Worm (Caenorhabditis elegans) whole organism, L4 larva: Measurements from ENCODE around the gene memo-1.

Experiments
- D1046.2 ChIP-seq: fragments of 200-800 bp; sonication (Bioruptor generic); IDR thresholded peaks from 2 replicates; pipeline ENCODE4 v1.3.6; 2022; ENCODE audit warnings: missing genetic modification characterization, missing compliant biosample characterization
- F10B5.3 ChIP-seq: sonication (generic microtip); optimal IDR thresholded peaks from 2 replicates; lab custom pipeline; 2016; ENCODE audit warnings: mild to moderate bottlenecking, missing genetic modification characterization, missing compliant biosample characterization
- F26F4.8 ChIP-seq: fragments of 200-800 bp; sonication (Bioruptor generic); conservative IDR thresholded peaks from 2 replicates; pipeline ENCODE4 v1.3.6; 2022; ENCODE audit warnings: missing genetic modification characterization, missing compliant biosample characterization
- F44E2.7 ChIP-seq: fragments of 200-800 bp; sonication (Bioruptor generic); IDR thresholded peaks from 2 replicates; pipeline ENCODE4 v2.1.2; 2022; ENCODE audit warnings: missing genetic modification characterization, missing compliant biosample characterization
- R02D3.7 ChIP-seq: fragments of 150-350 bp; sonication (generic microtip); optimal IDR thresholded peaks from 3 replicates; lab custom pipeline; 2014; ENCODE audit warnings: missing biosample characterization, missing genetic modification characterization
- T26A8.4 ChIP-seq: fragments of 200-800 bp; sonication (Bioruptor generic); IDR thresholded peaks from 2 replicates; pipeline ENCODE4 v1.3.6; 2022; ENCODE audit warnings: missing genetic modification characterization, missing compliant biosample characterization
- Y48G9A.11 ChIP-seq: fragments of 200-800 bp; sonication (Bioruptor generic); IDR thresholded peaks from 2 replicates; pipeline ENCODE4 v1.3.6; 2022; ENCODE audit warnings: missing genetic modification reagents, missing genetic modification characterization, missing compliant biosample characterization
- Y75B8A.6 ChIP-seq: fragments of 200-800 bp; sonication (Bioruptor generic); IDR thresholded peaks from 2 replicates; pipeline ENCODE4 v1.3.6; 2022; ENCODE audit warnings: missing genetic modification reagents, missing genetic modification characterization, missing compliant biosample characterization
- ZK337.2 ChIP-seq: fragments of 200-800 bp; sonication (Bioruptor generic); IDR thresholded peaks from 2 replicates; pipeline ENCODE4 v1.3.6; 2022; ENCODE audit warnings: missing genetic modification reagents, missing genetic modification characterization, missing compliant biosample characterization
- ZK546.5 ChIP-seq, 2 experiments: sonication (generic microtip); optimal IDR thresholded peaks; 2 replicates each; lab custom pipeline; 2017; ENCODE audit warnings: missing biosample characterization in 2 of 2, missing genetic modification characterization in 2 of 2
- aha-1 ChIP-seq: fragments of 150-350 bp; peaks from one replicate; lab custom pipeline; 2014; ENCODE audit warnings: missing biosample characterization, missing genetic modification characterization
- ama-1 ChIP-seq: fragments of 150-350 bp; optimal IDR thresholded peaks from 2 replicates; lab custom pipeline; 2014; ENCODE audit warnings: inconsistent platforms, mixed read lengths
- attf-4 ChIP-seq: sonication (generic microtip); optimal IDR thresholded peaks from 3 replicates; lab custom pipeline; 2017; ENCODE audit warnings: missing biosample characterization, missing genetic modification characterization
- ceh-82 ChIP-seq: sonication (generic microtip); optimal IDR thresholded peaks from 2 replicates; lab custom pipeline; 2017; ENCODE audit warnings: missing biosample characterization, missing genetic modification characterization
- ces-1 ChIP-seq: fragments of 150-350 bp; sonication (generic microtip); optimal IDR thresholded peaks from 4 replicates; lab custom pipeline; 2014; ENCODE audit warnings: missing biosample characterization, missing genetic modification reagents, missing genetic modification characterization
- cey-2 ChIP-seq: sonication (generic microtip); optimal IDR thresholded peaks from 3 replicates; lab custom pipeline; 2017; ENCODE audit warnings: missing genetic modification characterization, mild to moderate bottlenecking, missing compliant biosample characterization, antibody characterized with exemption, borderline replicate concordance; ENCODE audit not compliant: insufficient read depth
- daf-19 ChIP-seq: fragments of 200-800 bp; sonication (Bioruptor generic); conservative IDR thresholded peaks from 2 replicates; pipeline ENCODE4 v1.3.6; 2022; ENCODE audit warnings: missing genetic modification characterization, missing compliant biosample characterization
- dmd-6 ChIP-seq: fragments of 200-800 bp; sonication (Bioruptor generic); IDR thresholded peaks from 2 replicates; pipeline ENCODE4 v1.3.6; 2022; ENCODE audit warnings: missing genetic modification reagents, missing genetic modification characterization, missing compliant biosample characterization
- dmd-8 ChIP-seq: fragments of 200-800 bp; sonication (Bioruptor generic); IDR thresholded peaks from 2 replicates; pipeline ENCODE4 v1.3.6; 2022; ENCODE audit warnings: missing genetic modification characterization, missing compliant biosample characterization
- dmd-9 ChIP-seq: fragments of 200-800 bp; sonication (Bioruptor generic); IDR thresholded peaks from 2 replicates; pipeline ENCODE4 v1.3.6; 2022; ENCODE audit warnings: missing genetic modification reagents, missing genetic modification characterization, missing compliant biosample characterization
- dpl-1 ChIP-seq: fragments of 150-350 bp; optimal IDR thresholded peaks from 2 replicates; lab custom pipeline; 2014; ENCODE audit warnings: missing biosample characterization, missing genetic modification reagents, missing genetic modification characterization
- dve-1 ChIP-seq: sonication (generic microtip); optimal IDR thresholded peaks from 2 replicates; lab custom pipeline; 2017; ENCODE audit warnings: antibody characterized with exemption, mild to moderate bottlenecking, missing genetic modification characterization, missing compliant biosample characterization; ENCODE audit not compliant: insufficient read depth
- fos-1 ChIP-seq: fragments of 150-350 bp; optimal IDR thresholded peaks from 2 replicates; lab custom pipeline; 2014; ENCODE audit warnings: missing biosample characterization, missing genetic modification characterization
- hlh-11 ChIP-seq: fragments of 200-800 bp; sonication (Bioruptor generic); optimal IDR thresholded peaks from 2 replicates; lab custom pipeline; 2018; ENCODE audit warnings: mild to moderate bottlenecking, missing genetic modification characterization, missing compliant biosample characterization
- jun-1 ChIP-seq: fragments of 150-350 bp; optimal IDR thresholded peaks from 2 replicates; lab custom pipeline; 2014; ENCODE audit warnings: missing biosample characterization, missing genetic modification reagents, missing genetic modification characterization
- lim-7 ChIP-seq: fragments of 200-800 bp; sonication (Bioruptor generic); IDR thresholded peaks from 2 replicates; pipeline ENCODE4 v1.3.6; 2022; ENCODE audit warnings: missing genetic modification characterization, missing compliant biosample characterization
- lin-1 ChIP-seq: fragments of 200-800 bp; sonication (Bioruptor generic); IDR thresholded peaks from 2 replicates; pipeline ENCODE4 v1.3.6; 2022; ENCODE audit warnings: missing genetic modification reagents, missing genetic modification characterization, missing compliant biosample characterization
- lin-13 ChIP-seq: fragments of 150-350 bp; optimal IDR thresholded peaks from 2 replicates; lab custom pipeline; 2014; ENCODE audit warnings: missing biosample characterization, missing genetic modification reagents, missing genetic modification characterization
- lin-29 ChIP-seq: fragments of 200-800 bp; sonication (Bioruptor generic); IDR thresholded peaks from 2 replicates; pipeline ENCODE4 v1.3.6; 2022; ENCODE audit warnings: missing genetic modification reagents, missing genetic modification characterization, missing compliant biosample characterization
- lin-38 ChIP-seq: fragments of 200-800 bp; sonication (Bioruptor generic); IDR thresholded peaks from 2 replicates; pipeline ENCODE4 v1.3.6; 2022; ENCODE audit warnings: missing genetic modification reagents, missing genetic modification characterization, missing compliant biosample characterization
- lin-39 ChIP-seq: fragments of 150-350 bp; optimal IDR thresholded peaks from 2 replicates; lab custom pipeline; 2014; ENCODE audit warnings: missing biosample characterization, missing genetic modification reagents, missing genetic modification characterization
- lir-3 ChIP-seq: sonication (generic microtip); optimal IDR thresholded peaks from 2 replicates; lab custom pipeline; 2016; ENCODE audit warnings: mild to moderate bottlenecking, missing genetic modification characterization, missing compliant biosample characterization
- madf-9 ChIP-seq: fragments of 200-800 bp; sonication (Bioruptor generic); conservative IDR thresholded peaks from 2 replicates; pipeline ENCODE4 v1.3.6; 2022; ENCODE audit warnings: missing genetic modification reagents, missing genetic modification characterization, missing compliant biosample characterization
- nhr-102 ChIP-seq: sonication (generic microtip); optimal IDR thresholded peaks from 2 replicates; lab custom pipeline; 2016; ENCODE audit warnings: mild to moderate bottlenecking, missing genetic modification characterization, moderate library complexity, missing compliant biosample characterization
- nhr-111 ChIP-seq: fragments of 200-800 bp; sonication (Bioruptor generic); optimal IDR thresholded peaks from 2 replicates; lab custom pipeline; 2018; ENCODE audit warnings: mild to moderate bottlenecking, missing genetic modification characterization, missing compliant biosample characterization
- nhr-25 ChIP-seq: sonication (generic microtip); optimal IDR thresholded peaks from 2 replicates; lab custom pipeline; 2017; ENCODE audit warnings: missing genetic modification characterization, mild to moderate bottlenecking, missing compliant biosample characterization, antibody characterized with exemption, moderate library complexity, borderline replicate concordance; ENCODE audit not compliant: insufficient read depth
- nhr-28 ChIP-seq: fragments of 150-350 bp; optimal IDR thresholded peaks from 2 replicates; lab custom pipeline; 2014; ENCODE audit warnings: missing biosample characterization, missing genetic modification characterization
- nhr-41 ChIP-seq: fragments of 200-800 bp; sonication (Bioruptor generic); IDR thresholded peaks from 2 replicates; pipeline ENCODE4 v1.3.6; 2022; ENCODE audit warnings: missing genetic modification reagents, missing genetic modification characterization, missing compliant biosample characterization
- nhr-42 ChIP-seq: fragments of 200-800 bp; sonication (Bioruptor generic); IDR thresholded peaks from 2 replicates; pipeline ENCODE4 v1.3.6; 2022; ENCODE audit warnings: missing genetic modification characterization, missing compliant biosample characterization
- nhr-6 ChIP-seq: fragments of 150-350 bp; optimal IDR thresholded peaks from 2 replicates; lab custom pipeline; 2014; ENCODE audit warnings: missing biosample characterization, missing genetic modification characterization
- nhr-76 ChIP-seq: fragments of 150-350 bp; optimal IDR thresholded peaks from 2 replicates; lab custom pipeline; 2014; ENCODE audit warnings: missing biosample characterization, missing genetic modification characterization
- pha-4 ChIP-seq, 2 experiments: fragments of 150-350 bp in 1 of 2; fragments of 200-800 bp in 1 of 2; sonication (Bioruptor generic) in 1 of 2; IDR thresholded peaks in 1 of 2; optimal IDR thresholded peaks in 1 of 2; 2 replicates each; pipeline versions ENCODE4 v1.3.6 to Lab custom; 2014 to 2022; ENCODE audit warnings: missing genetic modification characterization in 2 of 2, missing genetic modification reagents in 2 of 2, missing biosample characterization in 1 of 2, missing compliant biosample characterization in 1 of 2
- pqm-1 ChIP-seq: sonication (generic microtip); optimal IDR thresholded peaks from 2 replicates; lab custom pipeline; 2017; ENCODE audit warnings: missing biosample characterization, missing genetic modification characterization
- set-16 ChIP-seq: fragments of 200-800 bp; sonication (Bioruptor generic); IDR thresholded peaks from 2 replicates; pipeline ENCODE4 v1.3.6; 2022; ENCODE audit warnings: missing genetic modification reagents, missing genetic modification characterization, missing compliant biosample characterization
- spr-1 ChIP-seq: sonication (generic microtip); optimal IDR thresholded peaks from 2 replicates; lab custom pipeline; 2016; ENCODE audit warnings: mild to moderate bottlenecking, missing genetic modification characterization, missing compliant biosample characterization
- tag-97 ChIP-seq: fragments of 200-800 bp; sonication (Bioruptor generic); IDR thresholded peaks from 2 replicates; pipeline ENCODE4 v1.3.6; 2022; ENCODE audit warnings: missing genetic modification characterization, missing compliant biosample characterization
- tra-1 ChIP-seq: fragments of 200-800 bp; sonication (Bioruptor generic); IDR thresholded peaks from 2 replicates; pipeline ENCODE4 v1.3.6; 2022; ENCODE audit warnings: missing genetic modification reagents, missing genetic modification characterization, missing compliant biosample characterization
- vab-7 ChIP-seq: fragments of 200-800 bp; sonication (Bioruptor generic); IDR thresholded peaks from 2 replicates; pipeline ENCODE4 v1.3.6; 2022; ENCODE audit warnings: missing genetic modification reagents, missing genetic modification characterization, missing compliant biosample characterization
- zag-1 ChIP-seq: fragments of 150-350 bp; optimal IDR thresholded peaks from 2 replicates; lab custom pipeline; 2014; ENCODE audit warnings: missing biosample characterization, missing genetic modification characterization
- zfp-2 ChIP-seq: sonication (generic microtip); optimal IDR thresholded peaks from 2 replicates; lab custom pipeline; 2016; ENCODE audit warnings: mild to moderate bottlenecking, missing genetic modification characterization, missing compliant biosample characterization
- zfp-3 ChIP-seq: fragments of 200-800 bp; sonication (Bioruptor generic); conservative IDR thresholded peaks from 2 replicates; pipeline ENCODE4 v1.3.6; 2022; ENCODE audit warnings: missing genetic modification reagents, missing genetic modification characterization, missing compliant biosample characterization
- ztf-7 ChIP-seq: fragments of 150-350 bp; optimal IDR thresholded peaks from 2 replicates; lab custom pipeline; 2014; ENCODE audit warnings: missing biosample characterization, missing genetic modification characterization

The memo-1 gene

ce11 chrV:7820270-7820669 lies 26.7 kb downstream of the memo-1 start, which contains the start of gene lbp-4 (continued):
- no peak for TF ChIP-seq nhr-111
- TF ChIP-seq F26F4.8 (GFP tag; lab: Robert Waterston, UW), result no peak
- no peak for TF ChIP-seq vab-7 (GFP tag; lab: Robert Waterston, UW)
- TF ChIP-seq zfp-2 (tag; lab: Kevin White, UChicago), result no peak
- peak; percentile 41; the same call in 1 of the 2 replicates for TF ChIP-seq dmd-6 (GFP tag; lab: Robert Waterston, UW)
- no peak for TF ChIP-seq nhr-6 (tag; lab: Kevin White, UChicago)
- no peak for TF ChIP-seq lim-7 (GFP tag; lab: Robert Waterston, UW)
- TF ChIP-seq ZK546.5 (tag; optimal IDR thresholded peaks at IDR 0.05; lab: Kevin White, UChicago), result no peak
- TF ChIP-seq lin-13, result no peak
- TF ChIP-seq dpl-1 (GFP tag; lab: Kevin White, UChicago), result peak; percentile 23
- TF ChIP-seq cey-2 (tag; lab: Kevin White, UChicago), result no peak
- peak; percentile 17 for TF ChIP-seq aha-1 (tag; lab: Kevin White, UChicago)
- TF ChIP-seq fos-1 (tag; lab: Kevin White, UChicago), result no peak
- no peak for TF ChIP-seq jun-1
- TF ChIP-seq dmd-9 (GFP tag; lab: Robert Waterston, UW), result no peak
- TF ChIP-seq Y48G9A.11 (GFP tag; lab: Robert Waterston, UW), result no peak
- no peak for TF ChIP-seq lin-29
- TF ChIP-seq zfp-3 (GFP tag; lab: Robert Waterston, UW), result no peak
- no peak for TF ChIP-seq nhr-25 (tag; lab: Kevin White, UChicago)
- peak; percentile 32 for TF ChIP-seq nhr-28
- no peak for TF ChIP-seq D1046.2
- no peak for TF ChIP-seq set-16 (GFP tag; lab: Robert Waterston, UW)
- TF ChIP-seq ztf-7 (tag; lab: Kevin White, UChicago), result no peak
- TF ChIP-seq attf-4, result no peak
- TF ChIP-seq lir-3 (tag; lab: Kevin White, UChicago), result no peak
- no peak for TF ChIP-seq ama-1 (lab: Kevin White, UChicago)
- TF ChIP-seq dmd-8 (GFP tag; lab: Robert Waterston, UW), result no peak
- no peak for TF ChIP-seq nhr-42 (GFP tag; lab: Robert Waterston, UW)
- no peak for TF ChIP-seq tra-1 (GFP tag; lab: Robert Waterston, UW)
- no peak for TF ChIP-seq ceh-82 (tag; lab: Kevin White, UChicago)
- no peak for TF ChIP-seq nhr-41 (GFP tag; lab: Robert Waterston, UW)
- TF ChIP-seq nhr-102 (tag; lab: Kevin White, UChicago), result no peak
- TF ChIP-seq pqm-1, result peak; percentile 56
- TF ChIP-seq ces-1, result no peak
- no peak for TF ChIP-seq daf-19 (GFP tag; lab: Robert Waterston, UW)
- TF ChIP-seq nhr-76 (tag; lab: Kevin White, UChicago), result no peak
- TF ChIP-seq madf-9 (GFP tag; lab: Robert Waterston, UW), result no peak
- no peak for TF ChIP-seq pha-4 (GFP tag; IDR thresholded peaks at IDR 0.05; lab: Robert Waterston, UW)
- no peak for TF ChIP-seq pha-4 (tag; optimal IDR thresholded peaks at IDR 0.05; lab: Kevin White, UChicago)
- TF ChIP-seq Y75B8A.6 (GFP tag; lab: Robert Waterston, UW), result no peak
- TF ChIP-seq tag-97 (GFP tag; lab: Robert Waterston, UW), result no peak
- TF ChIP-seq F44E2.7 (GFP tag; lab: Robert Waterston, UW), result no peak
- TF ChIP-seq hlh-11 (tag; lab: Kevin White, UChicago), result peak; percentile 8
- TF ChIP-seq lin-39 (tag; lab: Kevin White, UChicago), result no peak
- TF ChIP-seq zag-1 (tag; lab: Kevin White, UChicago), result no peak
- peak; percentile 88 for TF ChIP-seq lin-38
- TF ChIP-seq F10B5.3, result no peak
- TF ChIP-seq R02D3.7 (tag; lab: Kevin White, UChicago), result no peak
- no peak for TF ChIP-seq spr-1 (tag; lab: Kevin White, UChicago)
- TF ChIP-seq ZK337.2 (GFP tag; lab: Robert Waterston, UW), result no peak
- no peak for TF ChIP-seq lin-1 (GFP tag; lab: Robert Waterston, UW)
- no peak for TF ChIP-seq T26A8.4 (GFP tag; lab: Robert Waterston, UW)
- TF ChIP-seq dve-1 (tag; lab: Kevin White, UChicago), result no peak
